Worm (Caenorhabditis elegans) whole organism, late embryonic: Measurements from ENCODE around the gene srh-4.

ENCODE experiments used
- K02D7.2 ChIP-seq: sonication (generic microtip); optimal IDR thresholded peaks from 2 replicates; lab custom pipeline; 2017; ENCODE audit warnings: mild to moderate bottlenecking, missing genetic modification characterization, missing compliant biosample characterization
- ama-1 ChIP-seq: fragments of 150-350 bp; optimal IDR thresholded peaks from 2 replicates; lab custom pipeline; 2014
- dve-1 ChIP-seq: sonication (generic microtip); optimal IDR thresholded peaks from 2 replicates; lab custom pipeline; 2017; ENCODE audit warnings: antibody characterized with exemption, mild to moderate bottlenecking, missing genetic modification characterization, missing compliant biosample characterization
- pqm-1 ChIP-seq: sonication (generic microtip); optimal IDR thresholded peaks from 2 replicates; lab custom pipeline; 2016; ENCODE audit warnings: missing genetic modification characterization, missing compliant biosample characterization
- unc-55 ChIP-seq: sonication (generic microtip); optimal IDR thresholded peaks from 2 replicates; lab custom pipeline; 2017; ENCODE audit warnings: missing biosample characterization, missing genetic modification reagents, missing genetic modification characterization

DNA sequence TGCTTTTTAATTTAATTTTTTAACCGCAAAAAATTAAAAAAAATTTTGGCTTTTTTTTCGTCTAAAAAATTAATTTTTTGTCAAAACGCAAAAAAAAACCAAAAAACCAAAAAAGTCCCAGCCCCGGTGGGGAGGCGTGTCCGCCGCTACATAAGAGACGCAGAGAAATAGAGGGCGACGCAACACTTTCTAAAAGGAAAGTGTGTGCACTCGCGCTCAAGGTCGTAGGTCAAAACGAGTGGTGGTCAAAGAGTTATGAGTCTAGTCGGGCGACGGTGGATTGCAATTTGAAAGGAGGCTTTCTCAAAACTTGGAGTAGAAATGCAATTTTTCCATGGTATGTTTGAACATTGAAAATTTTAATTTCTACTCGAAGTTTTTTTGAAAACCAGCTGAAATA is 5.7 kb upstream of the srh-4 start:
- TF ChIP-seq ama-1 (lab: Kevin White, UChicago) = no peak
- TF ChIP-seq K02D7.2 (tag; lab: Kevin White, UChicago) = no peak
- no peak for TF ChIP-seq pqm-1 (tag; lab: Kevin White, UChicago)
- no peak for TF ChIP-seq dve-1 (tag; lab: Kevin White, UChicago)
- TF ChIP-seq unc-55 (GFP tag; lab: Kevin White, UChicago) = no peak
